ENCODE assay signal across 3 fruit fly cellular contexts in genomic region chr2L:14688274-14688840, dm6.
TF ChIP-seq lines count a peak whose summit lies in the region.

No protein-coding gene starts in this region.

- TF ChIP-seq CTCF in whole organism, embryonic (GFP tag; optimal IDR thresholded peaks at IDR 0.05; lab: Kevin White, UChicago), result no peak

TF ChIP-seq in whole organism, embryonic, 481 proteins besides CTCF, POLR2A, EP300 and RAD21:
- no peak for TF ChIP-seq CG3838 (GFP tag; optimal IDR thresholded peaks at IDR 0.05; lab: Kevin White, UChicago)
- no peak for TF ChIP-seq zfh2 (GFP tag; optimal IDR thresholded peaks at IDR 0.05; lab: Kevin White, UChicago)
- TF ChIP-seq tgo (GFP tag; IDR thresholded peaks at IDR 0.05; lab: Robert Waterston, UW), result no peak
- peak; percentile 76 for TF ChIP-seq Med (GFP tag; lab: Kevin White, UChicago)
- TF ChIP-seq CG17361 (GFP tag; IDR thresholded peaks at IDR 0.05; lab: Robert Waterston, UW), result no peak
- TF ChIP-seq CG6689 (GFP tag; IDR thresholded peaks at IDR 0.05; lab: Robert Waterston, UW), result 0 out of 2 replicates have a peak, but pooled peaks have one; percentile 14
- no peak for TF ChIP-seq psq (GFP tag; optimal IDR thresholded peaks at IDR 0.05; lab: Kevin White, UChicago)
- TF ChIP-seq sens (GFP tag; lab: Kevin White, UChicago), result peak; percentile 68
- peak; percentile 15 for TF ChIP-seq grau (tag; optimal IDR thresholded peaks at IDR 0.05; lab: Kevin White, UChicago)
- peak; percentile 15 for TF ChIP-seq Ets65A (GFP tag; lab: Kevin White, UChicago)
- TF ChIP-seq CG4360 (GFP tag; IDR thresholded peaks at IDR 0.05; lab: Robert Waterston, UW), result peak; percentile 71
- 0 out of 3 replicates have a peak, but pooled peaks have one; percentile 17 for TF ChIP-seq Opbp (GFP tag; IDR thresholded peaks at IDR 0.05; lab: Robert Waterston, UW; ENCODE audit: partially characterized antibody)
- TF ChIP-seq chm (GFP tag; IDR thresholded peaks at IDR 0.05; lab: Robert Waterston, UW), result peak; percentile 77; the same call in 1 of the 2 replicates
- TF ChIP-seq CG15696 (tag; optimal IDR thresholded peaks at IDR 0.05; lab: Kevin White, UChicago), result no peak

TF ChIP-seq in whole organism, prepupa, 60 proteins besides CTCF, POLR2A, EP300 and RAD21:
- TF ChIP-seq Sox15 (GFP tag; optimal IDR thresholded peaks at IDR 0.05; lab: Kevin White, UChicago), result no peak
- 0 out of 3 replicates have a peak, but pooled peaks have one; percentile 37 for TF ChIP-seq eg (GFP tag; IDR thresholded peaks at IDR 0.05; lab: Robert Waterston, UW)
- 0 out of 3 replicates have a peak, but pooled peaks have one; percentile 6 for TF ChIP-seq CG6163 (GFP tag; IDR thresholded peaks at IDR 0.05; lab: Robert Waterston, UW)

TF ChIP-seq in whole organism, pupa, 21 proteins besides CTCF, POLR2A, EP300 and RAD21:
- TF ChIP-seq fd96Ca (GFP tag; IDR thresholded peaks at IDR 0.05; lab: Robert Waterston, UW) (peak; percentile 14; the same call in 1 of the 3 replicates), CG8301 (tag; optimal IDR thresholded peaks at IDR 0.05; lab: Kevin White, UChicago) (no peak)
